Worm (Caenorhabditis elegans) whole organism, young adult: ENCODE data around the gene Y48E1B.3.

Experiments used
- C17E4.6 ChIP-seq: fragments of 200-800 bp; sonication (Bioruptor generic); IDR thresholded peaks from 2 replicates; pipeline ENCODE4 v1.3.6; 2022; ENCODE audit warnings: missing genetic modification reagents, missing genetic modification characterization, missing compliant biosample characterization
- F39B2.1 ChIP-seq: fragments of 200-800 bp; sonication (Bioruptor generic); IDR thresholded peaks from 2 replicates; pipeline ENCODE4 v1.3.6; 2022; ENCODE audit warnings: missing genetic modification reagents, missing genetic modification characterization, missing compliant biosample characterization
- F52B5.7 ChIP-seq: sonication (generic microtip); optimal IDR thresholded peaks from 2 replicates; lab custom pipeline; 2016; ENCODE audit warnings: mild to moderate bottlenecking, missing genetic modification characterization, missing compliant biosample characterization
- F55B11.4 ChIP-seq: sonication (generic microtip); optimal IDR thresholded peaks from 2 replicates; lab custom pipeline; 2016; ENCODE audit warnings: missing compliant biosample characterization, missing genetic modification characterization, borderline replicate concordance; ENCODE audit not compliant: insufficient read depth
- Y53G8AR.9 ChIP-seq: fragments of 200-800 bp; sonication (Bioruptor generic); conservative IDR thresholded peaks from 2 replicates; pipeline ENCODE4 v1.3.6; 2022; ENCODE audit warnings: missing genetic modification reagents, missing genetic modification characterization, missing compliant biosample characterization
- ZK185.1 ChIP-seq: sonication (generic microtip); optimal IDR thresholded peaks from 2 replicates; lab custom pipeline; 2016; ENCODE audit warnings: mild to moderate bottlenecking, missing genetic modification characterization, missing compliant biosample characterization; ENCODE audit not compliant: poor library complexity, severe bottlenecking
- aptf-3 ChIP-seq: fragments of 200-800 bp; sonication (Bioruptor generic); IDR thresholded peaks from 2 replicates; pipeline ENCODE4 v1.3.6; 2022; ENCODE audit warnings: missing genetic modification characterization, missing compliant biosample characterization
- ccch-3 ChIP-seq: fragments of 200-800 bp; sonication (Bioruptor generic); optimal IDR thresholded peaks from 2 replicates; lab custom pipeline; 2018; ENCODE audit warnings: mild to moderate bottlenecking, missing genetic modification characterization, missing compliant biosample characterization
- cebp-1 ChIP-seq, 2 experiments: fragments of 200-800 bp in 1 of 2; sonication (Bioruptor generic) in 1 of 2; sonication (generic microtip) in 1 of 2; IDR thresholded peaks in 1 of 2; optimal IDR thresholded peaks in 1 of 2; 2 replicates each; pipeline versions ENCODE4 v1.3.6 to Lab custom; 2017 to 2022; ENCODE audit warnings: missing compliant biosample characterization in 2 of 2, missing genetic modification characterization in 2 of 2, mild to moderate bottlenecking in 1 of 2, missing genetic modification reagents in 1 of 2, moderate library complexity in 1 of 2
- cebp-2 ChIP-seq: fragments of 200-800 bp; sonication (Bioruptor generic); IDR thresholded peaks from 2 replicates; pipeline ENCODE4 v1.3.6; 2022; ENCODE audit warnings: missing genetic modification characterization, missing compliant biosample characterization
- dox-1 ChIP-seq: fragments of 200-800 bp; sonication (Bioruptor generic); IDR thresholded peaks from 2 replicates; pipeline ENCODE4 v1.3.6; 2022; ENCODE audit warnings: missing genetic modification reagents, missing genetic modification characterization, missing compliant biosample characterization
- hlh-12 ChIP-seq: sonication (generic microtip); optimal IDR thresholded peaks from 2 replicates; lab custom pipeline; 2016; ENCODE audit warnings: missing genetic modification characterization, missing compliant biosample characterization
- hlh-26 ChIP-seq: fragments of 200-800 bp; sonication (Bioruptor generic); conservative IDR thresholded peaks from 2 replicates; pipeline ENCODE4 v1.3.6; 2022; ENCODE audit warnings: missing genetic modification reagents, missing genetic modification characterization, missing compliant biosample characterization
- hmg-20 ChIP-seq: fragments of 200-800 bp; sonication (Bioruptor generic); IDR thresholded peaks from 2 replicates; pipeline ENCODE4 v1.3.6; 2022; ENCODE audit warnings: missing genetic modification reagents, missing genetic modification characterization, missing compliant biosample characterization
- hrde-1 ChIP-seq: sonication (generic microtip); optimal IDR thresholded peaks from 2 replicates; lab custom pipeline; 2016; ENCODE audit warnings: missing genetic modification characterization, mild to moderate bottlenecking, missing compliant biosample characterization, moderate library complexity, missing genotype, missing genetic modification reagents, borderline replicate concordance
- hsf-1 ChIP-seq: fragments of 200-800 bp; sonication (Bioruptor generic); IDR thresholded peaks from 2 replicates; pipeline ENCODE4 v1.3.6; 2022; ENCODE audit warnings: missing genetic modification reagents, missing genetic modification characterization, missing compliant biosample characterization
- lag-1 ChIP-seq: fragments of 200-800 bp; sonication (Bioruptor generic); IDR thresholded peaks from 2 replicates; pipeline ENCODE4 v1.3.6; 2022; ENCODE audit warnings: missing genetic modification reagents, missing genetic modification characterization, missing compliant biosample characterization
- let-607 ChIP-seq, 2 experiments: fragments of 200-800 bp in 1 of 2; sonication (Bioruptor generic) in 1 of 2; sonication (generic microtip) in 1 of 2; optimal IDR thresholded peaks; 2 replicates each; lab custom pipeline; 2016 to 2018; ENCODE audit warnings: mild to moderate bottlenecking in 2 of 2, missing compliant biosample characterization in 2 of 2, missing genetic modification characterization in 2 of 2, moderate library complexity in 2 of 2, missing genotype in 1 of 2
- lin-26 ChIP-seq: fragments of 200-800 bp; sonication (Bioruptor generic); IDR thresholded peaks from 2 replicates; pipeline ENCODE4 v1.3.6; 2022; ENCODE audit warnings: missing genetic modification reagents, missing genetic modification characterization, missing compliant biosample characterization
- madf-6 ChIP-seq: fragments of 200-800 bp; sonication (Bioruptor generic); IDR thresholded peaks from 2 replicates; pipeline ENCODE4 v1.3.6; 2022; ENCODE audit warnings: missing genetic modification reagents, missing genetic modification characterization, missing compliant biosample characterization
- mcd-1 ChIP-seq: fragments of 200-800 bp; sonication (Bioruptor generic); IDR thresholded peaks from 2 replicates; pipeline ENCODE4 v1.3.6; 2022; ENCODE audit warnings: missing genetic modification reagents, missing genetic modification characterization, missing compliant biosample characterization
- mes-4 ChIP-seq: sonication (generic microtip); optimal IDR thresholded peaks from 2 replicates; lab custom pipeline; 2016; ENCODE audit warnings: missing genotype, missing genetic modification characterization, missing compliant biosample characterization
- mxl-1 ChIP-seq: sonication (generic microtip); optimal IDR thresholded peaks from 2 replicates; lab custom pipeline; 2016; ENCODE audit warnings: missing genetic modification characterization, missing compliant biosample characterization
- nhr-80 ChIP-seq: sonication (generic microtip); optimal IDR thresholded peaks from 2 replicates; lab custom pipeline; 2016; ENCODE audit warnings: missing genetic modification characterization, missing compliant biosample characterization
- pbrm-1 ChIP-seq: fragments of 200-800 bp; sonication (Bioruptor generic); IDR thresholded peaks from 2 replicates; pipeline ENCODE4 v1.3.6; 2022; ENCODE audit warnings: missing genetic modification reagents, missing genetic modification characterization, missing compliant biosample characterization
- snpc-4 ChIP-seq, 5 experiments: fragments of 150-350 bp in 1 of 5; sonication (generic microtip) in 4 of 5; optimal IDR thresholded peaks; 2 replicates each; lab custom pipeline; 2014 to 2018; ENCODE audit warnings: missing genetic modification characterization in 5 of 5, missing biosample characterization in 3 of 5, antibody characterized with exemption in 2 of 5, mild to moderate bottlenecking in 2 of 5, missing compliant biosample characterization in 2 of 5, missing genotype in 2 of 5, moderate library complexity in 2 of 5, missing genetic modification reagents in 1 of 5
- sptf-2 ChIP-seq: fragments of 200-800 bp; sonication (Bioruptor generic); optimal IDR thresholded peaks from 2 replicates; lab custom pipeline; 2018; ENCODE audit warnings: mild to moderate bottlenecking, missing genetic modification characterization, missing compliant biosample characterization
- tbp1 ChIP-seq: fragments of 200-800 bp; sonication (Bioruptor generic); optimal IDR thresholded peaks from 2 replicates; lab custom pipeline; 2018; ENCODE audit warnings: mild to moderate bottlenecking, missing genetic modification characterization, missing compliant biosample characterization
- ztf-3 ChIP-seq: fragments of 200-800 bp; sonication (Bioruptor generic); optimal IDR thresholded peaks from 2 replicates; lab custom pipeline; 2018; ENCODE audit warnings: mild to moderate bottlenecking, missing genetic modification characterization, missing compliant biosample characterization
- ztf-6 ChIP-seq: fragments of 200-800 bp; sonication (Bioruptor generic); IDR thresholded peaks from 2 replicates; pipeline ENCODE4 v1.3.6; 2022; ENCODE audit warnings: missing genetic modification reagents, missing genetic modification characterization, missing compliant biosample characterization

Y48E1B.3 gene

DNA sequence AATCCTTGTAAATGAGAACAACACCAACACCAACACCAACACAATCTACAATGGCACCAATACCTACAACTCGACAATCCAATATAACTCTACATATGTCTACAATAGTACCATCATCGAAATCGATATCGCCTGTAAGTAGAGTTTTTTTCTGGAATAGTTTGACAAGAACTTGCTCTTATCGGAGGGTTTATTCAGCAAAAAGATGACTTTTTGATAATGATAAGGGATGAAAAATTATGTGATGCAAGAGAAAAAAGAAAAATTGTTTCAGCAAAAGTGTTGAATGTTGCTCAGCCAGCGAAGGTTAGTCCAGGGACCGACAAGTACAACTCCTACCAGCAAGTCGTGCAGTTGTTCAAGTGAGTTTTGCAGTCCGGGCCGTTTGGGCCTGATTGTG lies 59.2 kb downstream of the Y48E1B.3 start:
- no peak for TF ChIP-seq lag-1
- TF ChIP-seq nhr-80 (tag; lab: Kevin White, UChicago) = peak; percentile 42

ce11 chrII:13507535-13507934 lies 60.2 kb downstream of the Y48E1B.3 start, which contains the start of gene nep-17:
nep-17 (plus strand) TSS chrII:13507819.
- TF ChIP-seq Y53G8AR.9 (GFP tag; lab: Robert Waterston, UW) = no peak
- peak; percentile 68 for TF ChIP-seq nhr-80 (tag; lab: Kevin White, UChicago)
- no peak for TF ChIP-seq hlh-26 (GFP tag; lab: Robert Waterston, UW)
- no peak for TF ChIP-seq aptf-3
- no peak for TF ChIP-seq mxl-1 (tag; lab: Kevin White, UChicago)

ce11 chrII:13505977-13506568 lies 61.7 kb downstream of the Y48E1B.3 start:
- peak; percentile 9 for TF ChIP-seq nhr-80 (tag; lab: Kevin White, UChicago)
- TF ChIP-seq hrde-1 (tag; lab: Kevin White, UChicago) = no peak

DNA sequence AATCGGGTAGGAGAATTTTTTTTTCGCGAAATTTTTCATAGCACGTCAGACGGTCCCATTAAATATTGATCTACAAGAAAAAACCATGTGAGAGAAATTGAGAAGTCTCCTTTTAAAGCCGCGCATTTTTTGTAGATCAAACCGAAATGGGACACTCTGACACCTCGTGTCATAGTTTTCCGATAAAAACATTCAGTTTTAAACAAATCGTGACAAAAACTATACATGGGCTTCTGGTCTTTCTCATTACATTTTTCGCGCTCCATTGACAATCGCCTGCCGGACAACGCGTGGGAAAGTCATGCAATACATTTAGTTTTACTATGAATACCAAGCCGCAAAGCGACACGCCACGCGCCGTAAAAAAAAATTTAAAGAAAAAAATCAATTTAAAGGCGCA lies 62.4 kb downstream of the Y48E1B.3 start:
- TF ChIP-seq ztf-6 (GFP tag; lab: Robert Waterston, UW) (no peak), sptf-2 (GFP tag; lab: Kevin White, UChicago) (no peak), ztf-3 (GFP tag; lab: Kevin White, UChicago) (no peak), pbrm-1 (GFP tag; lab: Robert Waterston, UW) (no peak), cebp-1 (GFP tag; IDR thresholded peaks at IDR 0.05; lab: Robert Waterston, UW) (no peak), cebp-1 (tag; optimal IDR thresholded peaks at IDR 0.05; lab: Kevin White, UChicago) (no peak), ccch-3 (GFP tag; lab: Kevin White, UChicago) (no peak), cebp-2 (GFP tag; lab: Robert Waterston, UW) (no peak), tbp1 (no peak), F55B11.4 (tag; lab: Kevin White, UChicago) (no peak), hsf-1 (GFP tag; lab: Robert Waterston, UW) (no peak), C17E4.6 (GFP tag; lab: Robert Waterston, UW) (no peak), ZK185.1 (tag; lab: Kevin White, UChicago) (no peak), let-607 (tag; optimal IDR thresholded peaks at IDR 0.05; lab: Kevin White, UChicago) (no peak), F39B2.1 (GFP tag; lab: Robert Waterston, UW) (no peak), madf-6 (GFP tag; lab: Robert Waterston, UW) (no peak), mes-4 (tag; lab: Kevin White, UChicago) (no peak), mxl-1 (tag; lab: Kevin White, UChicago) (no peak), snpc-4 (GFP tag; optimal IDR thresholded peaks at IDR 0.05; lab: Kevin White, UChicago) (no peak), snpc-4 (tag; optimal IDR thresholded peaks at IDR 0.05; lab: Kevin White, UChicago) (no peak), hlh-12 (tag; lab: Kevin White, UChicago) (no peak), hmg-20 (no peak)
- TF ChIP-seq, all 124 proteins: peak for 0

- TF ChIP-seq pbrm-1 (GFP tag; lab: Robert Waterston, UW) (no peak), lin-26 (GFP tag; lab: Robert Waterston, UW) (no peak), mcd-1 (no peak), dox-1 (GFP tag; lab: Robert Waterston, UW) (no peak), F52B5.7 (tag; lab: Kevin White, UChicago) (no peak), hlh-26 (GFP tag; lab: Robert Waterston, UW) (no peak)
Measured at ce11 chrII:13503653-13504052, 64.1 kb downstream of the Y48E1B.3 start, which contains the start of gene F54F11.1. F54F11.1 (plus strand) TSS chrII:13503953.
